Worm (Caenorhabditis elegans): ENCODE data around the gene ced-10.

DNA sequence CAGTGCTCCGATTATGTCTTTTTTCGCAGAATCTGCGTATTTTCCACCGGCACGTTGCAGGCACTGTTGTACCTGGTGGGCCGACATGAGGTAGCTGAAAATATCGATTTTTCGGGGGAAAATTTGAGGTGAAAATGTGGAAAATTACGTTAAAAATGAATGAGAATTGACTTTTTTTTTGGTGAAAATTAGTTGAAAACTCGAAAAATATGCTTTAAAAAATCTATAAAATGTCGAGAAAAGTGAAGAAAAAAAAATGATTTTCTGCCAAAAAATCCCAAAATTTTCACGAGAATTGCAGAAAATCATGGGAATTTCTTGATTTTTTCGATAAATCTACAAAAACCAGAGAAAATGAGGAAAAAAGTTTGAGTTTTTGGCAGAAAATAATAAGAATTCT lies 5.1 kb upstream of the ced-10 start, which contains the start of gene tsg-101:
- TF ChIP-seq ztf-29 (GFP tag; IDR thresholded peaks at IDR 0.05) (no peak), tab-1 (GFP tag; IDR thresholded peaks at IDR 0.05) (no peak), ref-1 (GFP tag; conservative IDR thresholded peaks at IDR 0.05) (no peak), cog-1 (tag; optimal IDR thresholded peaks at IDR 0.05) (no peak)
